Fruit fly (Drosophila melanogaster): ENCODE measurements around the gene pod1.
A peak's percentile ranks its signal among the peaks of the same experiment; 100 is the strongest.

Gene pod1

dm6 chrX:6791531-6791930 is 12.0 kb upstream of the pod1 start:
- TF ChIP-seq psq (GFP tag; optimal IDR thresholded peaks at IDR 0.05) = peak; percentile 54
- TF ChIP-seq br (GFP tag; optimal IDR thresholded peaks at IDR 0.05) = peak; percentile 65
- no peak for TF ChIP-seq fru (GFP tag; optimal IDR thresholded peaks at IDR 0.05)
- peak; percentile 50 for TF ChIP-seq HLH106 (tag; optimal IDR thresholded peaks at IDR 0.05)
- TF ChIP-seq Dif (GFP tag; optimal IDR thresholded peaks at IDR 0.05; ENCODE audit: partially characterized antibody) = peak; percentile 2
- no peak for TF ChIP-seq brk (GFP tag; optimal IDR thresholded peaks at IDR 0.05)
- no peak for TF ChIP-seq Rel (GFP tag; optimal IDR thresholded peaks at IDR 0.05)
- no peak for TF ChIP-seq Rel (tag; optimal IDR thresholded peaks at IDR 0.05)
- TF ChIP-seq lola (GFP tag; optimal IDR thresholded peaks at IDR 0.05) = no peak
- TF ChIP-seq pan (optimal IDR thresholded peaks at IDR 0.05) = no peak
- TF ChIP-seq Jra (GFP tag; optimal IDR thresholded peaks at IDR 0.05) = no peak
- TF ChIP-seq Dfd (GFP tag; optimal IDR thresholded peaks at IDR 0.05) = no peak
- no peak for TF ChIP-seq sv (GFP tag; optimal IDR thresholded peaks at IDR 0.05)
- TF ChIP-seq rgr (GFP tag; optimal IDR thresholded peaks at IDR 0.05) = peak; percentile 78
- no peak for TF ChIP-seq GATAd (GFP tag; optimal IDR thresholded peaks at IDR 0.05)
- TF ChIP-seq N (GFP tag; optimal IDR thresholded peaks at IDR 0.05) = no peak
- TF ChIP-seq dl (GFP tag; optimal IDR thresholded peaks at IDR 0.05; ENCODE audit: insufficient read depth in 1 of 2, partially characterized antibody in 2 of 2) = no peak
- no peak for TF ChIP-seq CrebA (GFP tag; optimal IDR thresholded peaks at IDR 0.05; ENCODE audit: borderline replicate concordance)
- TF ChIP-seq h (GFP tag; optimal IDR thresholded peaks at IDR 0.05) = peak; percentile 76
- TF ChIP-seq Hnf4 (GFP tag; optimal IDR thresholded peaks at IDR 0.05) = no peak
- peak; percentile 33 for TF ChIP-seq woc (GFP tag; optimal IDR thresholded peaks at IDR 0.05)
- no peak for TF ChIP-seq CG9705 (GFP tag; optimal IDR thresholded peaks at IDR 0.05)
- peak in 1 of 2 experiments; percentile 74 for TF ChIP-seq foxo (GFP tag; optimal IDR thresholded peaks at IDR 0.05)
- TF ChIP-seq Vsx2 (GFP tag; optimal IDR thresholded peaks at IDR 0.05; ENCODE audit: partially characterized antibody) = no peak
- peak; percentile 22 for TF ChIP-seq sage (GFP tag; optimal IDR thresholded peaks at IDR 0.05)
- peak; percentile 41 for TF ChIP-seq dmrt93B (GFP tag; optimal IDR thresholded peaks at IDR 0.05)
- TF ChIP-seq Hr83 (GFP tag; optimal IDR thresholded peaks at IDR 0.05; ENCODE audit: poor library complexity, severe bottlenecking) = no peak
- peak; percentile 71 for TF ChIP-seq ey (GFP tag; optimal IDR thresholded peaks at IDR 0.05)
- TF ChIP-seq Sp1 (GFP tag; optimal IDR thresholded peaks at IDR 0.05) = peak; percentile 55
- TF ChIP-seq Myc (optimal IDR thresholded peaks at IDR 0.05) = no peak
- peak; percentile 12 for TF ChIP-seq CG32264 (GFP tag; optimal IDR thresholded peaks at IDR 0.05)
- no peak for TF ChIP-seq Hr78 (GFP tag; optimal IDR thresholded peaks at IDR 0.05)
- peak; percentile 74 for TF ChIP-seq OdsH (GFP tag; optimal IDR thresholded peaks at IDR 0.05)
- no peak for TF ChIP-seq jim (GFP tag; optimal IDR thresholded peaks at IDR 0.05)
- TF ChIP-seq dsf (GFP tag; optimal IDR thresholded peaks at IDR 0.05; ENCODE audit: borderline replicate concordance) = no peak
- no peak for TF ChIP-seq Abd-B (GFP tag; optimal IDR thresholded peaks at IDR 0.05)

dm6 chrX:6792891-6793290 is 10.6 kb upstream of the pod1 start:
- TF ChIP-seq OdsH (GFP tag; optimal IDR thresholded peaks at IDR 0.05) (no peak), h (GFP tag; optimal IDR thresholded peaks at IDR 0.05) (no peak), CG9705 (GFP tag; optimal IDR thresholded peaks at IDR 0.05) (no peak), lola (GFP tag; optimal IDR thresholded peaks at IDR 0.05) (no peak), Jra (GFP tag; optimal IDR thresholded peaks at IDR 0.05) (no peak), woc (GFP tag; optimal IDR thresholded peaks at IDR 0.05) (no peak), pan (optimal IDR thresholded peaks at IDR 0.05) (no peak), Dfd (GFP tag; optimal IDR thresholded peaks at IDR 0.05) (no peak)

dm6 chrX:6793390-6793789 is 10.1 kb upstream of the pod1 start:
- TF ChIP-seq sage (GFP tag; optimal IDR thresholded peaks at IDR 0.05) (no peak), dsf (GFP tag; optimal IDR thresholded peaks at IDR 0.05; ENCODE audit: borderline replicate concordance) (no peak), CG9705 (GFP tag; optimal IDR thresholded peaks at IDR 0.05) (no peak), tai (GFP tag; optimal IDR thresholded peaks at IDR 0.05) (no peak), Mio (GFP tag; optimal IDR thresholded peaks at IDR 0.05) (no peak), OdsH (GFP tag; optimal IDR thresholded peaks at IDR 0.05) (peak; percentile 45), HLH106 (tag; optimal IDR thresholded peaks at IDR 0.05) (peak; percentile 15), h (GFP tag; optimal IDR thresholded peaks at IDR 0.05) (peak; percentile 66), Hr78 (GFP tag; optimal IDR thresholded peaks at IDR 0.05) (no peak), psq (GFP tag; optimal IDR thresholded peaks at IDR 0.05) (peak; percentile 29), Vsx2 (GFP tag; optimal IDR thresholded peaks at IDR 0.05; ENCODE audit: partially characterized antibody) (no peak), jim (GFP tag; optimal IDR thresholded peaks at IDR 0.05) (no peak), Rel (GFP tag; optimal IDR thresholded peaks at IDR 0.05) (no peak), Rel (tag; optimal IDR thresholded peaks at IDR 0.05) (no peak), foxo (GFP tag; optimal IDR thresholded peaks at IDR 0.05) (peak in 1 of 2 experiments; percentile 61), br (GFP tag; optimal IDR thresholded peaks at IDR 0.05) (peak; percentile 29), Dfd (GFP tag; optimal IDR thresholded peaks at IDR 0.05) (no peak), Sp1 (GFP tag; optimal IDR thresholded peaks at IDR 0.05) (peak; percentile 41), woc (GFP tag; optimal IDR thresholded peaks at IDR 0.05) (peak; percentile 30), fru (GFP tag; optimal IDR thresholded peaks at IDR 0.05) (peak; percentile 56), N (GFP tag; optimal IDR thresholded peaks at IDR 0.05) (no peak), rgr (GFP tag; optimal IDR thresholded peaks at IDR 0.05) (peak; percentile 69), sv (GFP tag; optimal IDR thresholded peaks at IDR 0.05) (peak; percentile 32), Dif (GFP tag; optimal IDR thresholded peaks at IDR 0.05; ENCODE audit: partially characterized antibody) (no peak), lola (GFP tag; optimal IDR thresholded peaks at IDR 0.05) (no peak), ey (GFP tag; optimal IDR thresholded peaks at IDR 0.05) (peak; percentile 63), dmrt93B (GFP tag; optimal IDR thresholded peaks at IDR 0.05) (peak; percentile 8)

All from whole organism, wandering third instar larva.